Fruit fly (Drosophila melanogaster) whole organism, prepupa: ENCODE measurements around the gene CG13643.
A peak's percentile ranks its signal among the peaks of the same experiment; 100 is the strongest.

Experiments used
- Blimp-1 ChIP-seq: fragments of 200-800 bp; sonication (Bioruptor generic); optimal IDR thresholded peaks from 3 replicates; lab custom pipeline; 2017; ENCODE audit warnings: missing biosample characterization, missing genetic modification characterization, mild to moderate bottlenecking, moderate library complexity, missing genetic modification reagents
- CG11294 ChIP-seq: fragments of 200-800 bp; sonication (Bioruptor generic); IDR thresholded peaks from 2 replicates; pipeline ENCODE4 v1.3.6; 2022; ENCODE audit warnings: missing biosample characterization, missing genetic modification characterization
- CG11902 ChIP-seq: fragments of 200-800 bp; sonication (Bioruptor generic); optimal IDR thresholded peaks from 3 replicates; lab custom pipeline; 2016; ENCODE audit warnings: missing biosample characterization, missing genetic modification characterization
- CG1621 ChIP-seq: fragments of 200-800 bp; sonication (Bioruptor generic); optimal IDR thresholded peaks from 3 replicates; lab custom pipeline; 2018; ENCODE audit warnings: missing biosample characterization, mild to moderate bottlenecking, missing genetic modification characterization
- CG16779 ChIP-seq: fragments of 200-800 bp; sonication (Bioruptor generic); optimal IDR thresholded peaks from 3 replicates; lab custom pipeline; 2017; ENCODE audit warnings: missing biosample characterization, mild to moderate bottlenecking, missing genetic modification characterization
- CG3032 ChIP-seq: fragments of 200-800 bp; optimal IDR thresholded peaks from 2 replicates; lab custom pipeline; 2019; ENCODE audit warnings: missing biosample characterization, mild to moderate bottlenecking, missing genetic modification characterization, moderate library complexity
- CG31627 ChIP-seq: fragments of 200-800 bp; sonication (Bioruptor generic); optimal IDR thresholded peaks from 3 replicates; lab custom pipeline; 2016; ENCODE audit warnings: missing biosample characterization, missing genetic modification characterization
- CG32006 ChIP-seq: fragments of 200-800 bp; sonication (Bioruptor generic); optimal IDR thresholded peaks from 3 replicates; lab custom pipeline; 2017; ENCODE audit warnings: missing biosample characterization, mild to moderate bottlenecking, missing genetic modification characterization
- CG34406 ChIP-seq: fragments of 200-800 bp; sonication (Bioruptor generic); optimal IDR thresholded peaks from 3 replicates; lab custom pipeline; 2016; ENCODE audit warnings: missing biosample characterization, missing genetic modification characterization
- CG3919 ChIP-seq: fragments of 200-800 bp; sonication (Bioruptor generic); optimal IDR thresholded peaks from 3 replicates; lab custom pipeline; 2016; ENCODE audit warnings: missing biosample characterization, missing genetic modification characterization
- CG4318 ChIP-seq: fragments of 200-800 bp; sonication (Bioruptor generic); optimal IDR thresholded peaks from 3 replicates; lab custom pipeline; 2017; ENCODE audit warnings: missing biosample characterization, mild to moderate bottlenecking, missing genetic modification characterization
- CG6276 ChIP-seq: fragments of 200-800 bp; sonication (Bioruptor generic); optimal IDR thresholded peaks from 2 replicates; lab custom pipeline; 2017; ENCODE audit warnings: missing biosample characterization, mild to moderate bottlenecking, missing genetic modification characterization
- CG6792 ChIP-seq: fragments of 200-800 bp; sonication (Bioruptor generic); optimal IDR thresholded peaks from 3 replicates; lab custom pipeline; 2016; ENCODE audit warnings: missing biosample characterization, missing genetic modification characterization
- CG6854 ChIP-seq: fragments of 200-800 bp; sonication (Bioruptor generic); optimal IDR thresholded peaks from 2 replicates; lab custom pipeline; 2017; ENCODE audit warnings: missing biosample characterization, mild to moderate bottlenecking, missing genetic modification characterization
- CG7368 ChIP-seq: fragments of 200-800 bp; sonication (Bioruptor generic); optimal IDR thresholded peaks from 3 replicates; lab custom pipeline; 2016; ENCODE audit warnings: missing biosample characterization, missing genetic modification characterization
- CG8119 ChIP-seq: fragments of 200-800 bp; sonication (Bioruptor generic); IDR thresholded peaks from 3 replicates; pipeline ENCODE4 v1.3.6; 2022; ENCODE audit warnings: missing biosample characterization, missing genetic modification characterization
- CG8319 ChIP-seq: fragments of 200-800 bp; sonication (Bioruptor generic); optimal IDR thresholded peaks from 3 replicates; lab custom pipeline; 2016; ENCODE audit warnings: missing biosample characterization, missing genetic modification characterization
- CG8632 ChIP-seq: fragments of 200-800 bp; sonication (Bioruptor generic); optimal IDR thresholded peaks from 3 replicates; lab custom pipeline; 2016; ENCODE audit warnings: missing biosample characterization, missing genetic modification characterization
- CG9139 ChIP-seq: fragments of 200-800 bp; sonication (Bioruptor generic); optimal IDR thresholded peaks from 3 replicates; lab custom pipeline; 2017; ENCODE audit warnings: missing biosample characterization, mild to moderate bottlenecking, missing genetic modification characterization
- Eip78C ChIP-seq: fragments of 200-800 bp; sonication (Bioruptor generic); peaks from one replicate; lab custom pipeline; 2016; ENCODE audit warnings: missing biosample characterization, missing genetic modification characterization
- Eip93F ChIP-seq: fragments of 200-800 bp; sonication (Bioruptor generic); optimal IDR thresholded peaks from 2 replicates; lab custom pipeline; 2016; ENCODE audit warnings: missing biosample characterization, mild to moderate bottlenecking, missing genetic modification characterization
- Ets21C ChIP-seq: fragments of 200-800 bp; sonication (Bioruptor generic); optimal IDR thresholded peaks from 3 replicates; lab custom pipeline; 2016; ENCODE audit warnings: missing biosample characterization, missing genetic modification characterization
- Gug ChIP-seq: fragments of 200-800 bp; sonication (Bioruptor generic); IDR thresholded peaks from 2 replicates; pipeline ENCODE4 v1.3.6; 2022; ENCODE audit warnings: missing biosample characterization, missing genetic modification characterization
- Hr38 ChIP-seq: sonication (Bioruptor generic); optimal IDR thresholded peaks from 2 replicates; lab custom pipeline; 2016; ENCODE audit warnings: missing biosample characterization, missing genetic modification characterization
- Hr39 ChIP-seq: fragments of 200-800 bp; sonication (Bioruptor generic); optimal IDR thresholded peaks from 2 replicates; lab custom pipeline; 2016; ENCODE audit warnings: missing biosample characterization, missing genetic modification characterization
- Hr4 ChIP-seq: fragments of 200-800 bp; sonication (Bioruptor generic); optimal IDR thresholded peaks from 3 replicates; lab custom pipeline; 2016; ENCODE audit warnings: missing biosample characterization, missing genetic modification characterization
- Lpt ChIP-seq: fragments of 200-800 bp; sonication (Bioruptor generic); optimal IDR thresholded peaks from 3 replicates; lab custom pipeline; 2016; ENCODE audit warnings: missing biosample characterization, missing genetic modification characterization
- Met ChIP-seq: fragments of 200-800 bp; sonication (Bioruptor generic); optimal IDR thresholded peaks from 3 replicates; lab custom pipeline; 2016; ENCODE audit warnings: missing biosample characterization, missing genetic modification characterization
- OdsH ChIP-seq: fragments of 200-800 bp; sonication (Bioruptor generic); optimal IDR thresholded peaks from 3 replicates; lab custom pipeline; 2016; ENCODE audit warnings: missing biosample characterization, missing genetic modification characterization
- Sox102F ChIP-seq: fragments of 200-800 bp; sonication (Bioruptor generic); optimal IDR thresholded peaks from 2 replicates; lab custom pipeline; 2016; ENCODE audit warnings: missing biosample characterization, mild to moderate bottlenecking, missing genetic modification characterization
- Sox14 ChIP-seq: fragments of 200-800 bp; sonication (Bioruptor generic); optimal IDR thresholded peaks from 3 replicates; lab custom pipeline; 2016; ENCODE audit warnings: missing biosample characterization, missing genetic modification characterization
- Sox15 ChIP-seq: fragments of 200-800 bp; sonication (Bioruptor generic); optimal IDR thresholded peaks from 3 replicates; lab custom pipeline; 2016; ENCODE audit warnings: missing biosample characterization, missing genetic modification characterization
- acj6 ChIP-seq: fragments of 200-800 bp; sonication (Bioruptor generic); optimal IDR thresholded peaks from 3 replicates; lab custom pipeline; 2016; ENCODE audit warnings: missing biosample characterization, missing genetic modification characterization
- cyc ChIP-seq: fragments of 200-800 bp; sonication (Bioruptor generic); optimal IDR thresholded peaks from 3 replicates; lab custom pipeline; 2016; ENCODE audit warnings: missing biosample characterization, missing genetic modification characterization
- dac ChIP-seq: fragments of 200-800 bp; sonication (Bioruptor generic); optimal IDR thresholded peaks from 2 replicates; lab custom pipeline; 2017; ENCODE audit warnings: missing biosample characterization, mild to moderate bottlenecking, missing genetic modification characterization
- eg ChIP-seq: fragments of 200-800 bp; sonication (Bioruptor generic); IDR thresholded peaks from 3 replicates; pipeline ENCODE4 v1.3.6; 2022; ENCODE audit warnings: missing biosample characterization, missing genetic modification characterization
- fd59A ChIP-seq: fragments of 200-800 bp; sonication (Bioruptor generic); optimal IDR thresholded peaks from 2 replicates; lab custom pipeline; 2017; ENCODE audit warnings: missing biosample characterization, mild to moderate bottlenecking, missing genetic modification characterization, missing genetic modification reagents
- fd85E ChIP-seq: fragments of 200-800 bp; sonication (Bioruptor generic); optimal IDR thresholded peaks from 3 replicates; lab custom pipeline; 2016; ENCODE audit warnings: missing biosample characterization, missing genetic modification characterization
- fkh ChIP-seq: fragments of 200-800 bp; sonication (Bioruptor generic); optimal IDR thresholded peaks from 3 replicates; lab custom pipeline; 2017; ENCODE audit warnings: missing biosample characterization, mild to moderate bottlenecking, missing genetic modification characterization, moderate library complexity
- lz ChIP-seq: fragments of 200-800 bp; sonication (Bioruptor generic); optimal IDR thresholded peaks from 3 replicates; lab custom pipeline; 2016; ENCODE audit warnings: missing biosample characterization, missing genetic modification characterization
- pdm3 ChIP-seq: fragments of 200-800 bp; sonication (Bioruptor generic); optimal IDR thresholded peaks from 3 replicates; lab custom pipeline; 2016; ENCODE audit warnings: missing biosample characterization, missing genetic modification characterization
- spab ChIP-seq: fragments of 200-800 bp; sonication (Bioruptor generic); optimal IDR thresholded peaks from 2 replicates; lab custom pipeline; 2017; ENCODE audit warnings: missing biosample characterization, mild to moderate bottlenecking, missing genetic modification characterization, missing genetic modification reagents
- ss ChIP-seq, 2 experiments: fragments of 200-800 bp; sonication (Bioruptor generic); optimal IDR thresholded peaks; 2 replicates in 1 of 2; 3 replicates in 1 of 2; lab custom pipeline; 2017 to 2018; ENCODE audit warnings: mild to moderate bottlenecking in 2 of 2, missing biosample characterization in 2 of 2, missing genetic modification characterization in 2 of 2, moderate library complexity in 1 of 2
- topi ChIP-seq: fragments of 200-800 bp; sonication (Bioruptor generic); optimal IDR thresholded peaks from 3 replicates; lab custom pipeline; 2016; ENCODE audit warnings: missing biosample characterization, missing genetic modification characterization
- vri ChIP-seq: fragments of 200-800 bp; sonication (Bioruptor generic); optimal IDR thresholded peaks from 3 replicates; lab custom pipeline; 2016; ENCODE audit warnings: missing biosample characterization, mild to moderate bottlenecking, missing genetic modification characterization

The CG13643 gene

DNA sequence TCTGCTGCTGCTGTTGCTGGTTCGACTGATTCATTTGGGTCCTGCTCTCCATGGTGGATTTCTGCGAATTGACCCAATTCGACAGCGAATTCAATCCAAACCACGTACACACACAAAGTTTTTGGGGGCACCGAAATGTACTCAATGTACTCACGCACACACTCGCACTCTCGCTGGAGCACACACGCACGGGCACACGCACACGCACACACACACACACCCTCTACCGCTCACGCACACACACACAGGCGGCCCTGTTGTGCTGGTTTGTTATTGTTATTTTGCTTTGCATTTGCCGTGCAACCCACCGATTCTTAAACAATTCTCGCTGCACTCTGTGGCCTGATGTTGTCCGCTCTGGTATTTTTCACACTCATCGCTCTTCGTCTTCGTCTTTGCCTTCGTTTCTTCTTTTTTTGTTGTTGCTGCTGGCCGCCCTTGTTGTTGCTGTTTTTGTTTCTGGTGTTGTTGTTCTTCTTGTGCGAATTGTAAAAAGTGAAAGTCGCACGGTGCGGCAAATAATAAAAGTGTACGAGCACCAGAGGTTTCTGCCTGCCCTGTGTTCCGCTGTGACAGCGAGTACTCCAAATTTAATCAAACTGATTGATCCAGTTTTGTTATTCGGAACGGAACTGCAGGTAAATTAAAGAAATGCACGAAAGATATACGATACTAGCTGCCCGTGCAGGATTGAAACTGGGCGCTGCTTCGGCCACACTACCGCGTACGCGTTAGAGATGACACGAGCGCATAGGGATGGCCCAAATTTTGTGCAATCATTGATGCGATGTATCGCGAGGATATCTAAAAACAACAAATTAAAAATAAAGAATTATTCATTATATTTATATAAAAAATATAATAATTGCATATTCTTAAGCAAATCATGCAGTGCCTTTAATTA, 29.6 kb downstream of the CG13643 start, which contains the start of gene CG3744 (continued):
- TF ChIP-seq lz (GFP tag; lab: Kevin White, UChicago) = peak; percentile 74
- TF ChIP-seq CG3032 (tag; lab: Kevin White, UChicago) = peak; percentile 84
- peak; percentile 86 for TF ChIP-seq Eip78C
- TF ChIP-seq CG1621 = no peak
- no peak for TF ChIP-seq fkh (GFP tag; lab: Kevin White, UChicago)
- peak; percentile 94 for TF ChIP-seq eg (GFP tag; lab: Robert Waterston, UW)
- peak; percentile 58 for TF ChIP-seq Sox15 (GFP tag; lab: Kevin White, UChicago)
- TF ChIP-seq acj6 (GFP tag; lab: Kevin White, UChicago) = peak; percentile 82
- TF ChIP-seq Sox14 (GFP tag; lab: Kevin White, UChicago) = peak; percentile 62
- TF ChIP-seq CG11902 (GFP tag; lab: Kevin White, UChicago) = peak; percentile 66
- peak; percentile 77 for TF ChIP-seq CG31627 (GFP tag; lab: Kevin White, UChicago)
- peak; percentile 45 for TF ChIP-seq CG6854 (GFP tag; lab: Kevin White, UChicago)
- TF ChIP-seq Ets21C (GFP tag; lab: Kevin White, UChicago) = peak; percentile 66
- no peak for TF ChIP-seq CG8319
- TF ChIP-seq Lpt (GFP tag; lab: Kevin White, UChicago) = peak; percentile 13
- peak; percentile 62 for TF ChIP-seq CG6792
- TF ChIP-seq ss (GFP tag; optimal IDR thresholded peaks at IDR 0.05; lab: Kevin White, UChicago) = peak in 1 of 2 experiments; percentile 70
- no peak for TF ChIP-seq fd85E
- no peak for TF ChIP-seq Hr38 (GFP tag; lab: Kevin White, UChicago)
- TF ChIP-seq cyc (GFP tag; lab: Kevin White, UChicago) = peak; percentile 81
- TF ChIP-seq CG4318 (GFP tag; lab: Kevin White, UChicago) = no peak
- TF ChIP-seq Met = no peak
- TF ChIP-seq fd59A (GFP tag; lab: Kevin White, UChicago) = peak; percentile 31
- TF ChIP-seq CG8119 (GFP tag; lab: Robert Waterston, UW) = peak; percentile 76
- peak; percentile 29 for TF ChIP-seq spab (GFP tag; lab: Kevin White, UChicago)
- TF ChIP-seq Sox102F (GFP tag; lab: Kevin White, UChicago) = peak; percentile 35
- TF ChIP-seq Eip93F (GFP tag; lab: Kevin White, UChicago) = peak; percentile 81
- peak; percentile 99 for TF ChIP-seq Blimp-1 (GFP tag; lab: Kevin White, UChicago)
- TF ChIP-seq Gug (GFP tag; lab: Robert Waterston, UW) = peak; percentile 86
- peak; percentile 79 for TF ChIP-seq dac

DNA sequence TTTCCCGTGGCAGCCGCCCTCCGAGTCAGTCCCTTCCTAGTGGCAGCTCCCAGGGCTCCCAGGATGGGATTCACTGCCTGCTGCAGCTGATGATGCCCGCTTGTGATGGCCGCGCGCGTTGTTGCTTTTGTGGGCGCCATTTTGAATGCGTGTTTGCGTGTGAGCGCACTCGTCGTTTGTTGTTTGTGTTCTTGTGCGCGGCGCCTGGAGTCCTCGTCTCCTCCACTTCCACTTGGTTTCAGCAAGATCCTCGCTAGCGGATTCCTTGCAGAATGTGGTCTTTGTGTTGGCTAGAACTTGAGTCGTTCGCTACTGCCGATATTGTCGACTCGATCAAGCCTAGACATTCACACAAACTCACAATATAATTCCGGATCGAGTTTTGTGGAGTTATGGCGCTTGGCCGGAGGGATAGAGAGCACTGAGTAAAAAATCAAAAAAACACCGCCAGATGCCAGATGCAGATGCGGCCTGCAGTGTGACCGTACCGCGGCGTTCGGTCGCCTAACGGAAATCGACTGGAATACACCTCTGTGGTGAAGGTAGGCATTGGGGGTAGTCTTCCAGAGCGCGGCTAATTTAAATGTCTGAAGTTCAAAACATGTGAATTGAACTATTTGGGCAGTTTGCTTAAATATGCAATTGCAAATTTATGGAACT, 35.3 kb downstream of the CG13643 start, which contains the start of gene CycB3:
Gene CycB3 (minus strand): TSS at position 428 of the 660 bp plus-strand sequence.
- TF ChIP-seq Hr39 (no peak), CG6276 (GFP tag; lab: Kevin White, UChicago) (no peak), Hr4 (GFP tag; lab: Kevin White, UChicago) (no peak), fd85E (no peak), CG11902 (GFP tag; lab: Kevin White, UChicago) (no peak), CG1621 (peak; percentile 57), CG8632 (no peak), Blimp-1 (GFP tag; lab: Kevin White, UChicago) (no peak), Gug (GFP tag; lab: Robert Waterston, UW) (no peak), vri (GFP tag; lab: Kevin White, UChicago) (no peak), CG31627 (GFP tag; lab: Kevin White, UChicago) (no peak), acj6 (GFP tag; lab: Kevin White, UChicago) (no peak), CG34406 (no peak), CG32006 (GFP tag; lab: Kevin White, UChicago) (no peak), fd59A (GFP tag; lab: Kevin White, UChicago) (no peak), CG9139 (GFP tag; lab: Kevin White, UChicago) (no peak), Hr38 (GFP tag; lab: Kevin White, UChicago) (no peak), dac (no peak), CG8119 (GFP tag; lab: Robert Waterston, UW) (no peak), CG7368 (no peak), Met (no peak), CG3919 (no peak), CG16779 (tag; lab: Kevin White, UChicago) (no peak), CG8319 (no peak), OdsH (no peak), CG4318 (GFP tag; lab: Kevin White, UChicago) (no peak), Sox15 (GFP tag; lab: Kevin White, UChicago) (no peak), Ets21C (GFP tag; lab: Kevin White, UChicago) (no peak), topi (GFP tag; lab: Kevin White, UChicago) (no peak), Eip78C (peak; percentile 67), spab (GFP tag; lab: Kevin White, UChicago) (no peak), pdm3 (no peak), CG11294 (no peak)
